Worm (Caenorhabditis elegans) whole organism, L2 larva: ENCODE measurements around the gene clec-265.

Experiments
- C34F6.9 ChIP-seq: fragments of 150-350 bp; optimal IDR thresholded peaks from 2 replicates; lab custom pipeline; 2014; ENCODE audit warnings: missing biosample characterization, missing genetic modification characterization
- F13H6.1 ChIP-seq: sonication (generic microtip); optimal IDR thresholded peaks from 2 replicates; lab custom pipeline; 2016; ENCODE audit warnings: missing genetic modification characterization, missing compliant biosample characterization
- R02D3.7 ChIP-seq: fragments of 150-350 bp; optimal IDR thresholded peaks from 2 replicates; lab custom pipeline; 2014; ENCODE audit warnings: missing biosample characterization, missing genetic modification characterization
- Y55F3AM.14 ChIP-seq: fragments of 200-800 bp; sonication (Bioruptor generic); optimal IDR thresholded peaks from 2 replicates; lab custom pipeline; 2018; ENCODE audit warnings: mild to moderate bottlenecking, missing genetic modification characterization, missing compliant biosample characterization
- ZK546.5 ChIP-seq: sonication (generic microtip); optimal IDR thresholded peaks from 2 replicates; lab custom pipeline; 2017; ENCODE audit warnings: missing biosample characterization, missing genetic modification characterization
- alr-1 ChIP-seq: fragments of 150-350 bp; optimal IDR thresholded peaks from 2 replicates; lab custom pipeline; 2014; ENCODE audit warnings: missing biosample characterization, missing genetic modification characterization
- aly-2 ChIP-seq: fragments of 150-350 bp; optimal IDR thresholded peaks from 2 replicates; lab custom pipeline; 2014; ENCODE audit warnings: missing biosample characterization, missing genetic modification characterization
- ama-1 ChIP-seq: fragments of 150-350 bp; optimal IDR thresholded peaks from 2 replicates; lab custom pipeline; 2018; ENCODE audit warnings: inconsistent platforms
- blmp-1 ChIP-seq: sonication (generic microtip); optimal IDR thresholded peaks from 2 replicates; lab custom pipeline; 2017; ENCODE audit warnings: missing genetic modification characterization, mild to moderate bottlenecking, missing compliant biosample characterization, antibody characterized with exemption, moderate library complexity; ENCODE audit not compliant: insufficient read depth
- ceh-16 ChIP-seq: fragments of 150-350 bp; optimal IDR thresholded peaks from 2 replicates; lab custom pipeline; 2014; ENCODE audit warnings: missing biosample characterization, missing genetic modification characterization
- ceh-82 ChIP-seq: fragments of 150-350 bp; optimal IDR thresholded peaks from 2 replicates; lab custom pipeline; 2014; ENCODE audit warnings: missing biosample characterization, missing genetic modification characterization
- crh-2 ChIP-seq: sonication (generic microtip); optimal IDR thresholded peaks from 2 replicates; lab custom pipeline; 2017; ENCODE audit warnings: missing biosample characterization, missing genetic modification characterization
- dmd-4 ChIP-seq: sonication (generic microtip); optimal IDR thresholded peaks from 2 replicates; lab custom pipeline; 2017; ENCODE audit warnings: missing biosample characterization, missing genetic modification characterization
- egl-27 ChIP-seq: sonication (generic microtip); optimal IDR thresholded peaks from 3 replicates; lab custom pipeline; 2017; ENCODE audit warnings: missing biosample characterization, missing genetic modification reagents, missing genetic modification characterization
- elt-1 ChIP-seq: fragments of 150-350 bp; optimal IDR thresholded peaks from 2 replicates; lab custom pipeline; 2014; ENCODE audit warnings: missing biosample characterization, missing genetic modification characterization
- elt-3 ChIP-seq: sonication (generic microtip); optimal IDR thresholded peaks from 2 replicates; lab custom pipeline; 2017; ENCODE audit warnings: missing biosample characterization, missing genetic modification characterization
- fos-1 ChIP-seq: fragments of 150-350 bp; optimal IDR thresholded peaks from 2 replicates; lab custom pipeline; 2014; ENCODE audit warnings: missing biosample characterization, missing genetic modification characterization
- gmeb-1 ChIP-seq: fragments of 150-350 bp; optimal IDR thresholded peaks from 2 replicates; lab custom pipeline; 2014; ENCODE audit warnings: missing biosample characterization, missing genetic modification characterization
- lin-11 ChIP-seq: fragments of 150-350 bp; sonication (generic microtip); optimal IDR thresholded peaks from 2 replicates; lab custom pipeline; 2014; ENCODE audit warnings: missing biosample characterization, missing genetic modification characterization, inconsistent platforms, mixed read lengths
- lin-13 ChIP-seq: fragments of 150-350 bp; optimal IDR thresholded peaks from 2 replicates; lab custom pipeline; 2014; ENCODE audit warnings: missing biosample characterization, missing genetic modification reagents, missing genetic modification characterization
- lin-39 ChIP-seq: fragments of 150-350 bp; optimal IDR thresholded peaks from 2 replicates; lab custom pipeline; 2014; ENCODE audit warnings: missing biosample characterization, missing genetic modification reagents, missing genetic modification characterization
- lsy-2 ChIP-seq, 2 experiments: fragments of 150-350 bp in 1 of 2; sonication (generic microtip) in 1 of 2; optimal IDR thresholded peaks; 2 replicates each; lab custom pipeline; 2014 to 2017; ENCODE audit warnings: missing biosample characterization in 2 of 2, missing genetic modification characterization in 2 of 2
- mab-5 ChIP-seq: fragments of 150-350 bp; optimal IDR thresholded peaks from 2 replicates; lab custom pipeline; 2014; ENCODE audit warnings: missing biosample characterization, missing genetic modification characterization
- mbf-1 ChIP-seq: sonication (generic microtip); optimal IDR thresholded peaks from 2 replicates; lab custom pipeline; 2017; ENCODE audit warnings: missing biosample characterization, missing genetic modification characterization
- mdl-1 ChIP-seq, 2 experiments: fragments of 150-350 bp in 1 of 2; sonication (generic microtip) in 1 of 2; optimal IDR thresholded peaks; 2 replicates each; lab custom pipeline; 2017; ENCODE audit warnings: missing biosample characterization in 2 of 2, missing genetic modification characterization in 2 of 2
- nhr-10 ChIP-seq: sonication (generic microtip); optimal IDR thresholded peaks from 2 replicates; lab custom pipeline; 2017; ENCODE audit warnings: missing biosample characterization, missing genetic modification characterization
- nhr-11 ChIP-seq: fragments of 150-350 bp; optimal IDR thresholded peaks from 2 replicates; lab custom pipeline; 2014; ENCODE audit warnings: missing biosample characterization, missing genetic modification characterization
- nhr-12 ChIP-seq: fragments of 150-350 bp; optimal IDR thresholded peaks from 2 replicates; lab custom pipeline; 2014; ENCODE audit warnings: missing biosample characterization, missing genetic modification characterization
- nhr-129 ChIP-seq: fragments of 150-350 bp; optimal IDR thresholded peaks from 2 replicates; lab custom pipeline; 2014; ENCODE audit warnings: missing biosample characterization, missing genetic modification characterization
- nhr-21 ChIP-seq: fragments of 150-350 bp; optimal IDR thresholded peaks from 2 replicates; lab custom pipeline; 2014; ENCODE audit warnings: missing biosample characterization, missing genetic modification characterization
- nhr-23 ChIP-seq: fragments of 150-350 bp; optimal IDR thresholded peaks from 2 replicates; lab custom pipeline; 2014; ENCODE audit warnings: missing biosample characterization, missing genetic modification reagents, missing genetic modification characterization
- nhr-237 ChIP-seq: fragments of 150-350 bp; optimal IDR thresholded peaks from 2 replicates; lab custom pipeline; 2014; ENCODE audit warnings: missing biosample characterization, missing genetic modification characterization
- nhr-25 ChIP-seq: fragments of 150-350 bp; sonication (generic microtip); optimal IDR thresholded peaks from 3 replicates; lab custom pipeline; 2014; ENCODE audit warnings: missing biosample characterization, missing genetic modification characterization
- nhr-6 ChIP-seq: fragments of 150-350 bp; optimal IDR thresholded peaks from 2 replicates; lab custom pipeline; 2014; ENCODE audit warnings: missing biosample characterization, missing genetic modification characterization
- nhr-77 ChIP-seq: fragments of 150-350 bp; optimal IDR thresholded peaks from 2 replicates; lab custom pipeline; 2014; ENCODE audit warnings: missing biosample characterization, missing genetic modification characterization
- peb-1 ChIP-seq: fragments of 150-350 bp; optimal IDR thresholded peaks from 2 replicates; lab custom pipeline; 2014; ENCODE audit warnings: missing biosample characterization, missing genetic modification characterization
- sem-4 ChIP-seq: fragments of 150-350 bp; optimal IDR thresholded peaks from 2 replicates; lab custom pipeline; 2014; ENCODE audit warnings: missing biosample characterization, missing genetic modification reagents, missing genetic modification characterization
- skn-1 ChIP-seq: sonication (generic microtip); optimal IDR thresholded peaks from 2 replicates; lab custom pipeline; 2017; ENCODE audit warnings: missing biosample characterization, missing genetic modification characterization
- sma-3 ChIP-seq: sonication (generic microtip); optimal IDR thresholded peaks from 2 replicates; lab custom pipeline; 2016; ENCODE audit warnings: missing genetic modification reagents, missing genetic modification characterization, missing compliant biosample characterization
- sma-9 ChIP-seq, 2 experiments: fragments of 150-350 bp in 1 of 2; sonication (generic microtip) in 1 of 2; optimal IDR thresholded peaks; 2 replicates each; lab custom pipeline; 2014 to 2016; ENCODE audit warnings: missing genetic modification characterization in 2 of 2, mild to moderate bottlenecking in 1 of 2, missing biosample characterization in 1 of 2, missing compliant biosample characterization in 1 of 2, missing genetic modification reagents in 1 of 2, moderate library complexity in 1 of 2
- snpc-4 ChIP-seq: fragments of 150-350 bp; optimal IDR thresholded peaks from 2 replicates; lab custom pipeline; 2014; ENCODE audit warnings: missing biosample characterization, missing genetic modification characterization
- unc-39 ChIP-seq: fragments of 150-350 bp; optimal IDR thresholded peaks from 2 replicates; lab custom pipeline; 2014; ENCODE audit warnings: missing biosample characterization, missing genetic modification characterization
- unc-55 ChIP-seq: fragments of 150-350 bp; sonication (generic microtip); optimal IDR thresholded peaks from 3 replicates; lab custom pipeline; 2014; ENCODE audit warnings: missing biosample characterization, missing genetic modification reagents, missing genetic modification characterization
- unc-62 ChIP-seq: fragments of 150-350 bp; optimal IDR thresholded peaks from 2 replicates; lab custom pipeline; 2014; ENCODE audit warnings: missing biosample characterization, missing genetic modification reagents, missing genetic modification characterization
- zag-1 ChIP-seq: fragments of 150-350 bp; optimal IDR thresholded peaks from 2 replicates; lab custom pipeline; 2014; ENCODE audit warnings: missing biosample characterization, missing genetic modification characterization
- ztf-1 ChIP-seq: fragments of 200-800 bp; sonication (Bioruptor generic); conservative IDR thresholded peaks from 2 replicates; pipeline ENCODE4 v1.3.6; 2022; ENCODE audit warnings: missing genetic modification characterization, missing compliant biosample characterization
- ztf-11 ChIP-seq: sonication (generic microtip); optimal IDR thresholded peaks from 2 replicates; lab custom pipeline; 2017; ENCODE audit warnings: missing biosample characterization, missing genetic modification characterization
- ztf-4 ChIP-seq: fragments of 150-350 bp; optimal IDR thresholded peaks from 2 replicates; lab custom pipeline; 2014; ENCODE audit warnings: missing biosample characterization, missing genetic modification characterization

The clec-265 gene

DNA sequence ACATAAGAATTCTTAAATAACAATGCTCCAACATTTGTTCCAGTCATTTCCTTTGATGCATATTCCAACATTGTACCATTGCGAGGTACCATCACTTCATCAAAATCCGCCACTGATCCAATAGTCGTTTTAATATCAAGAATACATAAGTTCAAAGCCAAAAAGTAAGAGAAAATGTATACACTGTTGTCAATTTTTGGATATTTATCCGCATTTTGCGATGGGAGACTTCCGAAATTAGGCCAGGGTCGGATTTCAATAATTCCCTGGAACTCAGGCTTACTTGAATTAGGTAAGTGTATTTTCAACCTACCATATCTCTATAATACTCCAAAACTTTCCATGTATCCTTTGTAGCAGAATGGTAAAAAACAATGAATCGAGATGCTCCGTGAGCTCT is 2.6 kb downstream of the clec-265 start, which contains the start of gene M02F4.2:
M02F4.2 (minus strand) TSS at position 101 of the 400 bp plus-strand sequence.
- TF ChIP-seq nhr-6 (tag; lab: Kevin White, UChicago), result no peak
- no peak for TF ChIP-seq dmd-4
- TF ChIP-seq fos-1 (tag; lab: Kevin White, UChicago), result no peak
- TF ChIP-seq mdl-1 (tag; optimal IDR thresholded peaks at IDR 0.05; lab: Kevin White, UChicago), result no peak
- TF ChIP-seq sma-9 (GFP tag; optimal IDR thresholded peaks at IDR 0.05; lab: Kevin White, UChicago), result no peak
- TF ChIP-seq sma-9 (tag; optimal IDR thresholded peaks at IDR 0.05; lab: Kevin White, UChicago), result no peak
- no peak for TF ChIP-seq egl-27 (tag; lab: Kevin White, UChicago)
- TF ChIP-seq ZK546.5, result no peak
- no peak for TF ChIP-seq ztf-1 (GFP tag; lab: Robert Waterston, UW)
- no peak for TF ChIP-seq Y55F3AM.14
- TF ChIP-seq lin-13 (GFP tag; lab: Kevin White, UChicago), result no peak
- no peak for TF ChIP-seq nhr-77 (tag; lab: Kevin White, UChicago)
- TF ChIP-seq C34F6.9 (tag; lab: Kevin White, UChicago), result no peak
- no peak for TF ChIP-seq blmp-1 (tag; lab: Kevin White, UChicago)
- TF ChIP-seq, all 48 proteins: peak for 0

DNA sequence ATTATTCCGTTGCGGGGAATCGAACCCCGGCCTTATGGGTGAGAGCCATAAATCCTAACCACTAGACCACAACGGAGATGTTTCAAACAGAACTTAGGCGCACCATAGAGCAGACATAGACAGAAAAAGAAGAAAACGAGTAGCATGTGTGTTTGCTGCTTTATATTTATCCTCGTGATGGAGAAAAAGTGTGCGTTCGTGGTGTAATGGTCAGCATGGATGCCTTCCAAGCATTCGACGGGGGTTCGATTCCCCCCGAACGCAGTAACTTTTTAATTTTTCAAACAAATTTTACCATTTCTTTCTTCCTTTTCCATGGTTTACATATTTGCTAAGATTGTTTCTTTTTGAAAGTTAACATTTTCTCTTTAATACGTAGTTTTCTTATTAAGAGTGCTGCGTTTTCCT is 4.4 kb downstream of the clec-265 start:
- no peak for TF ChIP-seq peb-1
- TF ChIP-seq elt-1 (tag; lab: Kevin White, UChicago), result no peak
- TF ChIP-seq C34F6.9 (tag; lab: Kevin White, UChicago), result peak; percentile 84
- TF ChIP-seq alr-1 (tag; lab: Kevin White, UChicago), result no peak
- TF ChIP-seq mbf-1, result peak; percentile 59
- TF ChIP-seq nhr-129 (tag; lab: Kevin White, UChicago), result peak; percentile 93
- no peak for TF ChIP-seq dmd-4
- peak; percentile 83 for TF ChIP-seq fos-1 (tag; lab: Kevin White, UChicago)
- peak; percentile 83 for TF ChIP-seq snpc-4 (tag; lab: Kevin White, UChicago)
- TF ChIP-seq egl-27 (tag; lab: Kevin White, UChicago), result peak; percentile 94
- peak; percentile 83 for TF ChIP-seq nhr-25 (tag; lab: Kevin White, UChicago)
- no peak for TF ChIP-seq nhr-23 (tag; lab: Kevin White, UChicago)
- peak; percentile 41 for TF ChIP-seq ZK546.5
- peak; percentile 95 for TF ChIP-seq sma-9 (GFP tag; optimal IDR thresholded peaks at IDR 0.05; lab: Kevin White, UChicago)
- no peak for TF ChIP-seq sma-9 (tag; optimal IDR thresholded peaks at IDR 0.05; lab: Kevin White, UChicago)
- peak; percentile 81 for TF ChIP-seq sem-4 (tag; lab: Kevin White, UChicago)
- peak; percentile 90 for TF ChIP-seq lin-13 (GFP tag; lab: Kevin White, UChicago)
- peak; percentile 37 for TF ChIP-seq R02D3.7 (tag; lab: Kevin White, UChicago)
- peak; percentile 9 for TF ChIP-seq skn-1 (tag; lab: Kevin White, UChicago)
- TF ChIP-seq ceh-16, result peak; percentile 34
- TF ChIP-seq blmp-1 (tag; lab: Kevin White, UChicago), result peak; percentile 54
- peak; percentile 97 for TF ChIP-seq unc-55 (GFP tag; lab: Kevin White, UChicago)
- TF ChIP-seq ztf-4 (tag; lab: Kevin White, UChicago), result peak; percentile 85
- no peak for TF ChIP-seq elt-3 (tag; lab: Kevin White, UChicago)
- TF ChIP-seq ztf-1 (GFP tag; lab: Robert Waterston, UW), result no peak
- peak; percentile 92 for TF ChIP-seq zag-1
- TF ChIP-seq nhr-77 (tag; lab: Kevin White, UChicago), result peak; percentile 60
- TF ChIP-seq lin-39 (tag; lab: Kevin White, UChicago), result peak; percentile 75
- TF ChIP-seq lsy-2 (tag; optimal IDR thresholded peaks at IDR 0.05; lab: Kevin White, UChicago), result peak; percentile 86 to 88
- TF ChIP-seq sma-3 (GFP tag; lab: Kevin White, UChicago), result peak; percentile 87
- TF ChIP-seq lin-11, result peak; percentile 87
- peak; percentile 92 for TF ChIP-seq F13H6.1
- TF ChIP-seq nhr-12 (tag; lab: Kevin White, UChicago), result peak; percentile 48
- peak; percentile 66 for TF ChIP-seq nhr-237 (tag; lab: Kevin White, UChicago)
- no peak for TF ChIP-seq unc-39 (tag; lab: Kevin White, UChicago)
- peak; percentile 91 for TF ChIP-seq mab-5
- TF ChIP-seq nhr-10 (tag; lab: Kevin White, UChicago), result peak; percentile 60
- TF ChIP-seq ama-1, result peak; percentile 62
- peak; percentile 81 for TF ChIP-seq gmeb-1
- peak; percentile 86 for TF ChIP-seq nhr-6 (tag; lab: Kevin White, UChicago)
- no peak for TF ChIP-seq unc-62 (GFP tag; lab: Kevin White, UChicago)
- TF ChIP-seq ceh-82 (tag; lab: Kevin White, UChicago), result peak; percentile 15
- peak; percentile 38 to 56 for TF ChIP-seq mdl-1 (tag; optimal IDR thresholded peaks at IDR 0.05; lab: Kevin White, UChicago)
- TF ChIP-seq nhr-11 (tag; lab: Kevin White, UChicago), result peak; percentile 83
- peak; percentile 41 for TF ChIP-seq aly-2
- TF ChIP-seq nhr-21 (tag; lab: Kevin White, UChicago), result peak; percentile 90
- TF ChIP-seq ztf-11 (tag; lab: Kevin White, UChicago), result peak; percentile 70
- TF ChIP-seq Y55F3AM.14, result peak; percentile 94
- TF ChIP-seq crh-2 (tag; lab: Kevin White, UChicago), result peak; percentile 92
